Fruit fly (Drosophila melanogaster) whole organism, embryonic: Measurements from ENCODE around the gene Mer.

Experiments
- Abd-B ChIP-seq: fragments of 200-800 bp; sonication (Bioruptor generic); optimal IDR thresholded peaks from 2 replicates; lab custom pipeline; 2018; ENCODE audit warnings: missing biosample characterization, mild to moderate bottlenecking, missing genetic modification characterization, moderate library complexity
- CG12104 ChIP-seq: fragments of 200-800 bp; sonication (Bioruptor generic); optimal IDR thresholded peaks from 3 replicates; lab custom pipeline; 2016; ENCODE audit warnings: missing biosample characterization, missing genetic modification characterization
- CG14965 ChIP-seq: fragments of 200-800 bp; sonication (Bioruptor generic); optimal IDR thresholded peaks from 2 replicates; lab custom pipeline; 2016; ENCODE audit warnings: missing biosample characterization, missing genetic modification characterization, borderline replicate concordance
- CG1529 ChIP-seq: fragments of 200-800 bp; sonication (Bioruptor generic); optimal IDR thresholded peaks from 3 replicates; lab custom pipeline; 2018; ENCODE audit warnings: missing biosample characterization, missing genetic modification characterization
- CG1602 ChIP-seq: fragments of 200-800 bp; sonication (Bioruptor generic); optimal IDR thresholded peaks from 3 replicates; lab custom pipeline; 2016; ENCODE audit warnings: missing biosample characterization, missing genetic modification characterization
- CG17328 ChIP-seq: fragments of 200-800 bp; sonication (Bioruptor generic); IDR thresholded peaks from 2 replicates; pipeline ENCODE4 v1.3.6; 2022; ENCODE audit warnings: missing biosample characterization, missing genetic modification characterization
- CG18262 ChIP-seq: fragments of 200-800 bp; optimal IDR thresholded peaks from 3 replicates; lab custom pipeline; 2019; ENCODE audit warnings: missing biosample characterization, mild to moderate bottlenecking, missing genetic modification characterization, moderate library complexity
- CG18476 ChIP-seq: fragments of 200-800 bp; sonication (Bioruptor generic); optimal IDR thresholded peaks from 2 replicates; lab custom pipeline; 2016; ENCODE audit warnings: missing biosample characterization, mild to moderate bottlenecking, missing genetic modification characterization
- CG30403 ChIP-seq: fragments of 200-800 bp; sonication (Bioruptor generic); optimal IDR thresholded peaks from 3 replicates; lab custom pipeline; 2016; ENCODE audit warnings: missing biosample characterization, missing genetic modification characterization
- CG3163 ChIP-seq: fragments of 200-800 bp; sonication (Bioruptor generic); optimal IDR thresholded peaks from 3 replicates; lab custom pipeline; 2016; ENCODE audit warnings: missing biosample characterization, missing genetic modification characterization
- CG3281 ChIP-seq: fragments of 200-800 bp; sonication (Bioruptor generic); optimal IDR thresholded peaks from 3 replicates; lab custom pipeline; 2017; ENCODE audit warnings: missing biosample characterization, mild to moderate bottlenecking, missing genetic modification characterization
- CG4328 ChIP-seq: fragments of 200-800 bp; sonication (Bioruptor generic); optimal IDR thresholded peaks from 3 replicates; lab custom pipeline; 2017; ENCODE audit warnings: missing biosample characterization, missing genetic modification reagents, missing genetic modification characterization
- CG4854 ChIP-seq: fragments of 200-800 bp; sonication (Bioruptor generic); optimal IDR thresholded peaks from 2 replicates; lab custom pipeline; 2016; ENCODE audit warnings: missing biosample characterization, missing genetic modification characterization, inconsistent platforms
- CG6254 ChIP-seq: fragments of 200-800 bp; sonication (Bioruptor generic); optimal IDR thresholded peaks from 3 replicates; lab custom pipeline; 2017; ENCODE audit warnings: mild to moderate bottlenecking, missing biosample characterization, missing genetic modification reagents, missing genetic modification characterization
- CG6765 ChIP-seq: fragments of 200-800 bp; sonication (Bioruptor generic); optimal IDR thresholded peaks from 3 replicates; lab custom pipeline; 2017; ENCODE audit warnings: missing biosample characterization, mild to moderate bottlenecking, missing genetic modification characterization
- CG7786 ChIP-seq: fragments of 200-800 bp; sonication (Bioruptor generic); optimal IDR thresholded peaks from 2 replicates; lab custom pipeline; 2016; ENCODE audit warnings: missing biosample characterization, missing genetic modification characterization
- CG7839 ChIP-seq: fragments of 200-800 bp; sonication (Bioruptor generic); optimal IDR thresholded peaks from 3 replicates; lab custom pipeline; 2018; ENCODE audit warnings: missing biosample characterization, mild to moderate bottlenecking, missing genetic modification characterization, moderate library complexity
- CG8924 ChIP-seq: fragments of 200-800 bp; optimal IDR thresholded peaks from 3 replicates; lab custom pipeline; 2019; ENCODE audit warnings: missing biosample characterization, mild to moderate bottlenecking, missing genetic modification characterization, moderate library complexity
- CG9817 ChIP-seq: fragments of 200-800 bp; sonication (Bioruptor generic); optimal IDR thresholded peaks from 2 replicates; lab custom pipeline; 2018; ENCODE audit warnings: missing biosample characterization, mild to moderate bottlenecking, missing genetic modification characterization, moderate library complexity
- Camta ChIP-seq: fragments of 200-800 bp; sonication (Bioruptor generic); optimal IDR thresholded peaks from 2 replicates; lab custom pipeline; 2016; ENCODE audit warnings: missing biosample characterization, missing genetic modification characterization
- CrebB ChIP-seq: fragments of 200-800 bp; sonication (Bioruptor generic); optimal IDR thresholded peaks from 3 replicates; lab custom pipeline; 2018; ENCODE audit warnings: missing biosample characterization, mild to moderate bottlenecking, missing genetic modification characterization
- Dbx ChIP-seq: fragments of 200-800 bp; sonication (Bioruptor generic); IDR thresholded peaks from 3 replicates; pipeline ENCODE4 v1.3.6; 2022; ENCODE audit warnings: missing biosample characterization, missing genetic modification characterization
- Dp ChIP-seq: fragments of 200-800 bp; sonication (Bioruptor generic); optimal IDR thresholded peaks from 2 replicates; lab custom pipeline; 2018; ENCODE audit warnings: missing biosample characterization, mild to moderate bottlenecking, missing genetic modification characterization, moderate library complexity
- E2f2 ChIP-seq: fragments of 200-800 bp; sonication (Bioruptor generic); IDR thresholded peaks from 2 replicates; pipeline ENCODE4 v1.3.6; 2022; ENCODE audit warnings: missing biosample characterization, missing genetic modification characterization
- Gsc ChIP-seq: fragments of 200-800 bp; sonication (Bioruptor generic); IDR thresholded peaks from 2 replicates; pipeline ENCODE4 v1.3.6; 2022; ENCODE audit warnings: missing biosample characterization, missing genetic modification characterization
- Jarid2 ChIP-seq: fragments of 200-800 bp; sonication (Bioruptor generic); optimal IDR thresholded peaks from 3 replicates; lab custom pipeline; 2017; ENCODE audit warnings: mild to moderate bottlenecking, missing biosample characterization, missing genetic modification reagents, missing genetic modification characterization
- Kr ChIP-seq: fragments of 200-800 bp; sonication (Bioruptor generic); optimal IDR thresholded peaks from 2 replicates; lab custom pipeline; 2017; ENCODE audit warnings: missing biosample characterization, mild to moderate bottlenecking, missing genetic modification characterization
- Lpt ChIP-seq: fragments of >200 bp; optimal IDR thresholded peaks from 2 replicates; lab custom pipeline; 2018; ENCODE audit warnings: missing biosample characterization, missing genetic modification characterization
- Med ChIP-seq: fragments of 200-800 bp; sonication (Bioruptor generic); peaks from one replicate; lab custom pipeline; 2016; ENCODE audit warnings: missing biosample characterization, missing genetic modification characterization, mild to moderate bottlenecking, inconsistent platforms, moderate library complexity
- PHDP ChIP-seq: fragments of 200-800 bp; sonication (Bioruptor generic); optimal IDR thresholded peaks from 3 replicates; lab custom pipeline; 2018; ENCODE audit warnings: missing biosample characterization, mild to moderate bottlenecking, missing genetic modification characterization, moderate library complexity
- Rx ChIP-seq: fragments of 200-800 bp; sonication (Bioruptor generic); IDR thresholded peaks from 2 replicates; pipeline ENCODE4 v1.3.6; 2022; ENCODE audit warnings: missing biosample characterization, missing genetic modification characterization
- Taf1 ChIP-seq: fragments of 200-800 bp; sonication (Bioruptor generic); IDR thresholded peaks from 2 replicates; pipeline ENCODE4 v1.3.6; 2022; ENCODE audit warnings: missing biosample characterization, missing genetic modification characterization
- Xbp1 ChIP-seq: fragments of 200-800 bp; sonication (Bioruptor generic); optimal IDR thresholded peaks from 3 replicates; lab custom pipeline; 2016; ENCODE audit warnings: missing biosample characterization, mild to moderate bottlenecking, missing genetic modification characterization
- abd-A ChIP-seq: fragments of 200-800 bp; sonication (Bioruptor generic); optimal IDR thresholded peaks from 3 replicates; lab custom pipeline; 2019; ENCODE audit warnings: missing biosample characterization, mild to moderate bottlenecking, missing genetic modification characterization, moderate library complexity
- caup ChIP-seq: fragments of 200-800 bp; sonication (Bioruptor generic); optimal IDR thresholded peaks from 3 replicates; lab custom pipeline; 2017; ENCODE audit warnings: missing biosample characterization, mild to moderate bottlenecking, missing genetic modification characterization, moderate library complexity; ENCODE audit not compliant: severe bottlenecking
- cg ChIP-seq: fragments of 200-800 bp; sonication (Bioruptor generic); optimal IDR thresholded peaks from 3 replicates; lab custom pipeline; 2019; ENCODE audit warnings: missing biosample characterization, mild to moderate bottlenecking, missing genetic modification characterization, moderate library complexity
- crc ChIP-seq: fragments of 200-800 bp; sonication (Bioruptor generic); optimal IDR thresholded peaks from 2 replicates; lab custom pipeline; 2016; ENCODE audit warnings: missing biosample characterization, missing genetic modification characterization
- crp ChIP-seq, 2 experiments: fragments of 200-800 bp; sonication (Bioruptor generic); optimal IDR thresholded peaks; 2 replicates in 1 of 2; 3 replicates in 1 of 2; lab custom pipeline; 2017; ENCODE audit warnings: missing biosample characterization in 2 of 2, missing genetic modification characterization in 2 of 2, mild to moderate bottlenecking in 1 of 2, moderate library complexity in 1 of 2
- eyg ChIP-seq: fragments of 200-800 bp; sonication (Bioruptor generic); optimal IDR thresholded peaks from 3 replicates; lab custom pipeline; 2016; ENCODE audit warnings: missing biosample characterization, missing genetic modification characterization
- fd3F ChIP-seq: fragments of 200-800 bp; sonication (Bioruptor generic); optimal IDR thresholded peaks from 2 replicates; lab custom pipeline; 2018; ENCODE audit warnings: missing biosample characterization, mild to moderate bottlenecking, missing genetic modification characterization, moderate library complexity
- fd96Cb ChIP-seq: fragments of 200-800 bp; sonication (Bioruptor generic); optimal IDR thresholded peaks from 2 replicates; lab custom pipeline; 2018; ENCODE audit warnings: missing biosample characterization, mild to moderate bottlenecking, missing genetic modification characterization, moderate library complexity
- hbn ChIP-seq: fragments of 200-800 bp; sonication (Bioruptor generic); IDR thresholded peaks from 2 replicates; pipeline ENCODE4 v1.3.6; 2022; ENCODE audit warnings: missing biosample characterization, missing genetic modification characterization; ENCODE audit not compliant: partially characterized antibody
- kah ChIP-seq: fragments of 200-800 bp; sonication (Bioruptor generic); optimal IDR thresholded peaks from 2 replicates; lab custom pipeline; 2018; ENCODE audit warnings: missing biosample characterization, mild to moderate bottlenecking, missing genetic modification characterization
- klu ChIP-seq: fragments of 200-800 bp; sonication (Bioruptor generic); IDR thresholded peaks from 2 replicates; pipeline ENCODE4 v1.3.6; 2022; ENCODE audit warnings: missing biosample characterization, missing genetic modification characterization
- lab ChIP-seq: fragments of 200-800 bp; sonication (Bioruptor generic); optimal IDR thresholded peaks from 3 replicates; lab custom pipeline; 2017; ENCODE audit warnings: missing biosample characterization, missing genetic modification characterization, mild to moderate bottlenecking, moderate library complexity, missing genetic modification reagents
- sens-2 ChIP-seq: fragments of 200-800 bp; sonication (Bioruptor generic); IDR thresholded peaks from 2 replicates; pipeline ENCODE4 v1.3.6; 2022; ENCODE audit warnings: missing biosample characterization, missing genetic modification characterization
- sr ChIP-seq: fragments of 200-800 bp; sonication (Bioruptor generic); IDR thresholded peaks from 3 replicates; pipeline ENCODE4 v1.3.6; 2022; ENCODE audit warnings: missing biosample characterization, missing genetic modification characterization
- tll ChIP-seq, 2 experiments: fragments of 200-800 bp in 1 of 2; fragments of >200 bp in 1 of 2; sonication (Bioruptor generic) in 1 of 2; optimal IDR thresholded peaks; 2 replicates each; lab custom pipeline; 2017 to 2019; ENCODE audit warnings: missing biosample characterization in 2 of 2, missing genetic modification characterization in 2 of 2, mild to moderate bottlenecking in 1 of 2, moderate library complexity in 1 of 2
- zfh2 ChIP-seq: fragments of 200-800 bp; sonication (Bioruptor generic); optimal IDR thresholded peaks from 2 replicates; lab custom pipeline; 2016; ENCODE audit warnings: missing biosample characterization, missing genetic modification characterization

Mer gene

dm6 chrX:19683040-19683875 is 10.0 kb downstream of the Mer start, which contains the start of the genes dome and Ubqn (continued):
- TF ChIP-seq eyg (GFP tag; lab: Kevin White, UChicago) (no peak), Med (GFP tag; lab: Kevin White, UChicago) (peak; percentile 77), CG17328 (GFP tag; lab: Robert Waterston, UW) (no peak), zfh2 (GFP tag; lab: Kevin White, UChicago) (peak; percentile 27), CG6765 (no peak), CG6254 (GFP tag; lab: Kevin White, UChicago) (no peak), crc (GFP tag; lab: Kevin White, UChicago) (no peak), CG12104 (GFP tag; lab: Kevin White, UChicago) (no peak), CG8924 (tag; lab: Kevin White, UChicago) (peak; percentile 36), cg (GFP tag; lab: Kevin White, UChicago) (peak; percentile 95), CrebB (tag; lab: Kevin White, UChicago) (no peak), lab (GFP tag; lab: Kevin White, UChicago) (no peak), hbn (GFP tag; lab: Robert Waterston, UW) (peak; percentile 87), CG18262 (tag; lab: Kevin White, UChicago) (peak; percentile 14), fd3F (no peak), CG7786 (GFP tag; lab: Kevin White, UChicago) (no peak), Dp (peak; percentile 49), sr (GFP tag; lab: Robert Waterston, UW) (no peak), Camta (GFP tag; lab: Kevin White, UChicago) (peak; percentile 4), crp (GFP tag; optimal IDR thresholded peaks at IDR 0.05; lab: Kevin White, UChicago) (no peak), CG14965 (GFP tag; lab: Kevin White, UChicago) (no peak), Gsc (GFP tag; lab: Robert Waterston, UW) (no peak), tll (GFP tag; optimal IDR thresholded peaks at IDR 0.05; lab: Kevin White, UChicago) (peak; percentile 93 to 94), CG4328 (GFP tag; lab: Kevin White, UChicago) (no peak), Taf1 (GFP tag; lab: Robert Waterston, UW) (no peak), CG4854 (GFP tag; lab: Kevin White, UChicago) (no peak), abd-A (tag; lab: Kevin White, UChicago) (no peak), fd96Cb (tag; lab: Kevin White, UChicago) (no peak), Jarid2 (no peak), CG1602 (GFP tag; lab: Kevin White, UChicago) (no peak), Kr (GFP tag; lab: Kevin White, UChicago) (no peak), PHDP (tag; lab: Kevin White, UChicago) (no peak), klu (GFP tag; lab: Robert Waterston, UW) (no peak), CG3163 (peak; percentile 60), CG18476 (GFP tag; lab: Kevin White, UChicago) (no peak), Abd-B (GFP tag; lab: Kevin White, UChicago) (no peak), kah (GFP tag; lab: Kevin White, UChicago) (peak; percentile 33), CG9817 (tag; lab: Kevin White, UChicago) (no peak), CG30403 (GFP tag; lab: Kevin White, UChicago) (peak; percentile 17), Lpt (GFP tag; lab: Kevin White, UChicago) (no peak), sens-2 (GFP tag; lab: Robert Waterston, UW) (no peak), Dbx (GFP tag; lab: Robert Waterston, UW) (peak; percentile 32; the same call in 1 of the 3 replicates), Rx (GFP tag; lab: Robert Waterston, UW) (no peak), Xbp1 (GFP tag; lab: Kevin White, UChicago) (no peak), CG7839 (tag; lab: Kevin White, UChicago) (no peak), caup (GFP tag; lab: Kevin White, UChicago) (no peak), E2f2 (GFP tag; lab: Robert Waterston, UW) (peak; percentile 39), CG3281 (GFP tag; lab: Kevin White, UChicago) (no peak), CG1529 (no peak)
